Worm (Caenorhabditis elegans): ENCODE results near the gene F39C12.1.

The F39C12.1 gene

DNA sequence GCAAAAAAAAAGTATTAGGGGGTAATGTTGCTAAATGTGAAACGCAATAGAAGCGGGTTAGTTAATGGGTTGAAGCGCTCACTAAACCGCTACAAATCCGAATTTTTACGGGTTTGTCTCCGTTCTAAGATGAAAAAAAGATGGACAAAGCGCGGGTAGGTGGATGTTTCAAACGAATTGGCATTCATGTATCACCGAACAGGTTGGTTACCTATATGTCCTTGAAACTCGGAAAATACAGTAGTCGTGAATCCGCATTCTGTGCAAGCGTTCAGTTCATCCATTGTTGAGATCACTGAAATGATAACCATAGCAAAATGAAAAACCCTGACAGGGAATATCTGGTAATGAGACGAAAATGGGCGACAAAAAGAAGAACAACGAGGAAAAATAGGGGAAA is 41.8 kb downstream of the F39C12.1 start, which contains the start of gene ztf-16:
TSS of gene ztf-16 (minus strand) at position 299 of the 400 bp plus-strand sequence.
- TF ChIP-seq mep-1 (tag; optimal IDR thresholded peaks at IDR 0.05), result peak; percentile 18
- TF ChIP-seq ceh-90 (tag; optimal IDR thresholded peaks at IDR 0.05), result no peak
- no peak for TF ChIP-seq ceh-88 (GFP tag; IDR thresholded peaks at IDR 0.05)
- no peak for TF ChIP-seq aly-2 (tag; optimal IDR thresholded peaks at IDR 0.05)
- no peak for TF ChIP-seq sup-37 (GFP tag; optimal IDR thresholded peaks at IDR 0.05)
- TF ChIP-seq unc-62 (GFP tag; optimal IDR thresholded peaks at IDR 0.05), result no peak
- TF ChIP-seq hlh-17 (GFP tag; optimal IDR thresholded peaks at IDR 0.05; ENCODE audit: borderline replicate concordance), result no peak
- no peak for TF ChIP-seq xbp-1 (tag; optimal IDR thresholded peaks at IDR 0.05)
- TF ChIP-seq zip-4 (GFP tag; optimal IDR thresholded peaks at IDR 0.05), result no peak
- TF ChIP-seq ces-1 (GFP tag; optimal IDR thresholded peaks at IDR 0.05), result no peak
- TF ChIP-seq ztf-4 (tag; optimal IDR thresholded peaks at IDR 0.05), result no peak
- TF ChIP-seq nhr-85 (tag), result peak; percentile 68
- TF ChIP-seq blmp-1 (tag; optimal IDR thresholded peaks at IDR 0.05), result peak; percentile 9

DNA sequence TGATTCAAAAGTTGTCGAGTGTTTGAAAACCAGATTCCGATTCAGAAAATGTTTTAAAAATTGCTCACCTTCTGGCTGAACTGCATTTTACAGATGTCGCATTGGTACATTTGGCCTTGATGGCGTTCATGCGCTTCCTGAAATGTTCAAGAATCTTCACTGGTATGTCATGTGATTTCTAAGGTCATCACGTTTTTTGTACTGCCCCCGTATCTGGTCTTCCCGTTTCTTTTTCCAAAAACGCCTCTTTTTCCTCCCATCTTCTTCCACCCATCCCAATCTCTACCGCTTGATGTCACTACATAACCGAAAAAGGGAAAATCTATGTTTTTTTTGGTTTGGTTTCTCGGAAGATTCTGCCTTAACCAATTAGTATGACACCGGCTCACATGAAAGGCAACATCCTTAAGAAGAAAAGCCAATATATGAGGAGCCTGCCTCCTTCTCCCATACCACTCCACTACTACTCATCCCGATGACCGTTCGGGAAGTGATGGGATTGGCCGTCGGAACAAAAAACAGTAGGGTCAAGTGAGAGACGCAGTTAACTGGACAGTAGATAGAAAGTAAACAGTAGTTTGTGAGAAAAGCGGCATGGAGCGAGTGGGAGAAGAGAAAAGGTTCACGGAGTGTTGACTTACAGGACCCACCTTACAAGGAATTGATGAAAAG is 43.1 kb downstream of the F39C12.1 start:
- TF ChIP-seq lin-15B (tag; optimal IDR thresholded peaks at IDR 0.05) (no peak), tlp-1 (tag; optimal IDR thresholded peaks at IDR 0.05) (no peak), fkh-8 (tag; optimal IDR thresholded peaks at IDR 0.05) (no peak), sptf-1 (tag; optimal IDR thresholded peaks at IDR 0.05) (no peak), sox-4 (tag; optimal IDR thresholded peaks at IDR 0.05) (no peak), egl-13 (tag; optimal IDR thresholded peaks at IDR 0.05) (no peak), lsy-2 (tag; optimal IDR thresholded peaks at IDR 0.05) (peak in 1 of 2 experiments; percentile 35), ama-1 (optimal IDR thresholded peaks at IDR 0.05) (no peak), nhr-19 (GFP tag; conservative IDR thresholded peaks at IDR 0.05) (peak; percentile 35; the same call in 1 of the 2 replicates), rnt-1 (tag; optimal IDR thresholded peaks at IDR 0.05) (no peak), pqm-1 (tag; optimal IDR thresholded peaks at IDR 0.05) (no peak), lin-14 (GFP tag; optimal IDR thresholded peaks at IDR 0.05) (peak; percentile 55), fkh-10 (GFP tag; optimal IDR thresholded peaks at IDR 0.05) (no peak), xbp-1 (tag; optimal IDR thresholded peaks at IDR 0.05) (peak; percentile 17), efl-3 (GFP tag; optimal IDR thresholded peaks at IDR 0.05) (no peak), grh-1 (GFP tag; IDR thresholded peaks at IDR 0.05) (no peak; the same call in 1 of the 2 replicates), skn-1 (tag; optimal IDR thresholded peaks at IDR 0.05) (peak; percentile 13), tbx-2 (tag; optimal IDR thresholded peaks at IDR 0.05) (no peak), ceh-90 (tag; optimal IDR thresholded peaks at IDR 0.05) (no peak), zip-4 (GFP tag; optimal IDR thresholded peaks at IDR 0.05) (no peak), nhr-71 (tag; optimal IDR thresholded peaks at IDR 0.05) (peak; percentile 60), ztf-4 (tag; optimal IDR thresholded peaks at IDR 0.05) (no peak), nhr-28 (tag; optimal IDR thresholded peaks at IDR 0.05) (no peak), nhr-47 (tag; optimal IDR thresholded peaks at IDR 0.05) (peak; percentile 5), aha-1 (tag; optimal IDR thresholded peaks at IDR 0.05) (peak; percentile 0), Y116A8C.19 (tag; optimal IDR thresholded peaks at IDR 0.05; ENCODE audit: borderline replicate concordance) (no peak), lin-39 (tag; optimal IDR thresholded peaks at IDR 0.05) (no peak), fkh-4 (tag; optimal IDR thresholded peaks at IDR 0.05; ENCODE audit: borderline replicate concordance) (no peak), C04F5.9 (tag; optimal IDR thresholded peaks at IDR 0.05) (no peak), zag-1 (tag; optimal IDR thresholded peaks at IDR 0.05) (no peak), unc-86 (tag; optimal IDR thresholded peaks at IDR 0.05) (no peak), ceh-82 (tag; optimal IDR thresholded peaks at IDR 0.05) (no peak), lin-13 (GFP tag; optimal IDR thresholded peaks at IDR 0.05) (peak; percentile 42), fos-1 (tag; optimal IDR thresholded peaks at IDR 0.05) (no peak), mep-1 (tag; optimal IDR thresholded peaks at IDR 0.05) (peak; percentile 56), unc-30 (tag; optimal IDR thresholded peaks at IDR 0.05) (no peak), blmp-1 (tag; optimal IDR thresholded peaks at IDR 0.05) (peak; percentile 62), pax-3 (tag; optimal IDR thresholded peaks at IDR 0.05) (no peak), nhr-237 (tag; optimal IDR thresholded peaks at IDR 0.05) (no peak), hlh-4 (tag; optimal IDR thresholded peaks at IDR 0.05) (no peak), swsn-7 (tag; optimal IDR thresholded peaks at IDR 0.05) (no peak), dpl-1 (GFP tag; optimal IDR thresholded peaks at IDR 0.05) (peak in 1 of 3 experiments; percentile 1), sup-37 (GFP tag; optimal IDR thresholded peaks at IDR 0.05) (no peak), nhr-85 (tag) (peak; percentile 90), lin-35 (GFP tag; optimal IDR thresholded peaks at IDR 0.05) (peak in 1 of 2 experiments; percentile 18), aly-2 (tag; optimal IDR thresholded peaks at IDR 0.05) (no peak)

All from whole organism, L1 larva.